Fruit fly (Drosophila melanogaster) whole organism, adult: ENCODE results near the gene ND-B16.6.
A peak's percentile ranks its signal among the peaks of the same experiment; 100 is the strongest.
"Not testable (repeated sequence)": the region's sequence is repeated elsewhere in the genome, so short reads cannot be mapped to it uniquely, and the experiment has no call there.

Experiments used
- CG11617 ChIP-seq: fragments of 200-800 bp; sonication (Bioruptor generic); optimal IDR thresholded peaks from 2 replicates; lab custom pipeline; 2017; ENCODE audit warnings: mild to moderate bottlenecking, missing biosample characterization, missing genetic modification reagents, missing genetic modification characterization
- CG12768 ChIP-seq: fragments of 200-800 bp; sonication (Bioruptor generic); optimal IDR thresholded peaks from 2 replicates; lab custom pipeline; 2017; ENCODE audit warnings: missing biosample characterization, missing genetic modification characterization, mild to moderate bottlenecking, moderate library complexity, missing genetic modification reagents
- CG14711 ChIP-seq: fragments of 200-800 bp; sonication (Bioruptor generic); optimal IDR thresholded peaks from 2 replicates; lab custom pipeline; 2018; ENCODE audit warnings: missing biosample characterization, mild to moderate bottlenecking, missing genetic modification characterization, moderate library complexity
- CG1620 ChIP-seq: fragments of 200-800 bp; sonication (Bioruptor generic); optimal IDR thresholded peaks from 2 replicates; lab custom pipeline; 2016; ENCODE audit warnings: missing biosample characterization, missing genetic modification characterization
- CG33017 ChIP-seq: fragments of 200-800 bp; sonication (Bioruptor generic); optimal IDR thresholded peaks from 2 replicates; lab custom pipeline; 2018; ENCODE audit warnings: missing biosample characterization, mild to moderate bottlenecking, missing genetic modification characterization, moderate library complexity
- CG5204 ChIP-seq: fragments of 200-800 bp; sonication (Bioruptor generic); optimal IDR thresholded peaks from 2 replicates; lab custom pipeline; 2016; ENCODE audit warnings: missing biosample characterization, missing genetic modification characterization
- CG7045 ChIP-seq: fragments of 200-800 bp; sonication (Bioruptor generic); optimal IDR thresholded peaks from 2 replicates; lab custom pipeline; 2017; ENCODE audit warnings: missing biosample characterization, mild to moderate bottlenecking, missing genetic modification characterization
- CG7101 ChIP-seq: fragments of 200-800 bp; sonication (Bioruptor generic); optimal IDR thresholded peaks from 2 replicates; lab custom pipeline; 2018; ENCODE audit warnings: missing biosample characterization, mild to moderate bottlenecking, missing genetic modification characterization, moderate library complexity
- Clk ChIP-seq: fragments of 200-800 bp; sonication (Bioruptor generic); optimal IDR thresholded peaks from 2 replicates; lab custom pipeline; 2017; ENCODE audit warnings: missing biosample characterization, missing genetic modification characterization
- Crg-1 ChIP-seq: fragments of 200-800 bp; sonication (Bioruptor generic); optimal IDR thresholded peaks from 2 replicates; lab custom pipeline; 2016; ENCODE audit warnings: missing biosample characterization, missing genetic modification characterization
- Hr96 ChIP-seq: fragments of 200-800 bp; sonication (Bioruptor generic); optimal IDR thresholded peaks from 2 replicates; lab custom pipeline; 2016; ENCODE audit warnings: missing biosample characterization, missing genetic modification characterization
- Mnt ChIP-seq: fragments of 200-800 bp; sonication (Bioruptor generic); optimal IDR thresholded peaks from 2 replicates; lab custom pipeline; 2016; ENCODE audit warnings: missing biosample characterization, mild to moderate bottlenecking, missing genetic modification characterization
- bab1 ChIP-seq: fragments of 200-800 bp; sonication (Bioruptor generic); optimal IDR thresholded peaks from 3 replicates; lab custom pipeline; 2019; ENCODE audit warnings: missing biosample characterization, mild to moderate bottlenecking, missing genetic modification characterization, moderate library complexity
- cic ChIP-seq: fragments of 200-800 bp; sonication (Bioruptor generic); optimal IDR thresholded peaks from 2 replicates; lab custom pipeline; 2017; ENCODE audit warnings: missing biosample characterization, mild to moderate bottlenecking, missing genetic modification characterization, moderate library complexity
- cnc ChIP-seq, 2 experiments: fragments of >200 bp; optimal IDR thresholded peaks; 2 replicates each; lab custom pipeline; 2017
- kay ChIP-seq: fragments of 200-800 bp; sonication (Bioruptor generic); peaks from one replicate; lab custom pipeline; 2016; ENCODE audit warnings: missing biosample characterization, missing genetic modification characterization, borderline replicate concordance
- ovo ChIP-seq: fragments of 200-800 bp; sonication (Bioruptor generic); optimal IDR thresholded peaks from 2 replicates; lab custom pipeline; 2016; ENCODE audit warnings: missing biosample characterization, missing genetic modification characterization
- pad ChIP-seq: fragments of 200-800 bp; sonication (Bioruptor generic); optimal IDR thresholded peaks from 3 replicates; lab custom pipeline; 2017; ENCODE audit warnings: missing biosample characterization, missing genetic modification characterization, mild to moderate bottlenecking, moderate library complexity, missing genetic modification reagents
- tj ChIP-seq: fragments of 200-800 bp; sonication (Bioruptor generic); optimal IDR thresholded peaks from 3 replicates; lab custom pipeline; 2017; ENCODE audit warnings: missing biosample characterization, mild to moderate bottlenecking, missing genetic modification characterization, moderate library complexity
- toe ChIP-seq: fragments of 200-800 bp; sonication (Bioruptor generic); optimal IDR thresholded peaks from 2 replicates; lab custom pipeline; 2016; ENCODE audit warnings: missing biosample characterization, missing genetic modification characterization

ND-B16.6 gene

DNA sequence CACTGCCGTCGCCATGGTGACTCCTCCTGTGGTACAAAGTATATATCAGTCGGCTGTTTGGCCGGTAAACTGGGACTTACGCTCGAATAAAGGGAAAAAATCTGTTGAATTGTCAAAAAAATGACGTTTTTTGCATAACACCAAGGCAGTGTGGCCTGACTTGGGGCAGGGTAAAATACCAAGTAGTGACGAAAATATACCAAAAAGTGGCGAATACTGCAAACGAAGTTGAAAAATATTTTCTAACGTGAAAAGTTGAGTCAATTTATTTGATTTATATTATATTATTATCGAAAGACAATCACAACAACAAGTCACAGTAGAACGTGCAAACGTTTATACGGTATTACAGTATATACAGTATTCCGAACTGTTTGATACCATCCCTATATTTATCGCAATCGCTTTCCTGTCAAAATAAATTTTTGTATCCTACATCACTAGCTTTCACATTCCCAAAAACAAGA, at the start of gene ND-B16.6, which contains the start of gene kdn:
TSS of gene ND-B16.6 (minus strand) at position 189 of the 467 bp plus-strand sequence.
TSS of gene kdn (plus strand) at position 417 of the 467 bp plus-strand sequence.
- TF ChIP-seq CG12768 (GFP tag; lab: Kevin White, UChicago) (no peak), tj (GFP tag; lab: Kevin White, UChicago) (peak; percentile 37)

DNA sequence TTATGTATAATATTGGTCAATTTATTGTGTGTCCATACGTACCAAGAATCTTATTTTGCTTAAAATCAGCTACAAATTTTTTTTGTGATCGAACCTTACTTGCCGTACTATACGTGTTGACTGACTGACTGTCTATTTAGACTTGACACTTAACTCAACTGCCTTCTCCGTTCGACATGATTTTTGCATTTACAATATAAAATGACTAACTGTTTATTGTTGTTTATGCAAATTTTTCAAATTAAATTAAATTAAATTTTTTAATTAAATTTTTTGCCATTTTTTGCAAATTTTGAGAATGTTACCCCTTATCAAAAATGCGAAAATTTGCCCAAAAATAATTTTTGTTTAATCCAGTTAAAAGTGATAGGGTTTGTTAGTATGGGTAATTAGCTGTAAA, 49.8 kb upstream of the ND-B16.6 start, which contains the start of gene CG33669:
TSS of gene CG33669 (minus strand) at position 101 of the 400 bp plus-strand sequence.
- TF ChIP-seq CG1620 (GFP tag; lab: Kevin White, UChicago); kay (GFP tag; lab: Kevin White, UChicago); CG33017 (tag; lab: Kevin White, UChicago): not testable (repeated sequence)

DNA sequence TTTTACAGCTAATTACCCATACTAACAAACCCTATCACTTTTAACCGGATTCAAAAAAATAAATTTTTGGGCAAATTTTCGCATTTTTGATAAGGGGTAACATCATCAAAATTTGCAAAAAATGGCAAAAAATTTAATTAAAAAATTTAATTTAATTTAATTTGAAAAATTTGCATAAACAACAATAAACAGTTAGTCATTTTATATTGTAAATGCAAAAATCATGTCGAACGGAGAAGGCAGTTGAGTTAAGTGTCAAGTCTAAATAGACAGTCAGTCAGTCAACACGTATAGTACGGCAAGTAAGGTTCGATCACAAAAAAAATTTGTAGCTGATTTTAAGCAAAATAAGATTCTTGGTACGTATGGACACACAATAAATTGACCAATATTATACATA, 33.7 kb upstream of the ND-B16.6 start, which contains the start of gene CG33664:
TSS of gene CG33664 (plus strand) at position 301 of the 400 bp plus-strand sequence.
- not testable (repeated sequence) for TF ChIP-seq bab1, kay, CG7045 (GFP tag; lab: Kevin White, UChicago)

dm6 chrX:6376748-6377147, 26.5 kb upstream of the ND-B16.6 start:
- TF ChIP-seq ovo (GFP tag; lab: Kevin White, UChicago), result no peak

DNA sequence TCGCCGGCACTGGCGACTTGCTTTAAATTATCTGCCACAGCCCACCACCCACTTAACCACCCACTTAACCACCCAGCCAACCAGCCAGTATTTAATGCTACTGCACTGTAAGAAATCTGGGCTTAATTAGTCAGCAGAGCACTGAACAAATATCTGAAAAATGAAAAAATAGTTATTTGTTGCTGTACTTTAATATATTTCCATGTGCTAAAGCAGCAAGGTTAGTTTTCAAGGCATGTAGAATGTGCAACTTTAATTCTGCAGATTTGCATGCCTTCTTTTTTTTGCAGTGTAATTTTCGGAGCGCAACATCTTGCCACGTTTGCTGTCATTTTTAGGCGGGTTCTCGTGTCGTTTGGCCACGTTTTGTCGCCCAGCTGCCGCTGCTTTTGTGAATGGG, 25.4 kb upstream of the ND-B16.6 start:
- TF ChIP-seq bab1 (GFP tag; lab: Kevin White, UChicago) (no peak), cnc (optimal IDR thresholded peaks at IDR 0.05; lab: Kevin White, UChicago) (no peak), Hr96 (GFP tag; lab: Kevin White, UChicago) (no peak), CG1620 (GFP tag; lab: Kevin White, UChicago) (no peak), Clk (no peak), kay (GFP tag; lab: Kevin White, UChicago) (no peak), CG5204 (GFP tag; lab: Kevin White, UChicago) (no peak), cic (GFP tag; lab: Kevin White, UChicago) (no peak), Crg-1 (no peak), ovo (GFP tag; lab: Kevin White, UChicago) (no peak), Mnt (no peak), toe (no peak), pad (GFP tag; lab: Kevin White, UChicago) (no peak), tj (GFP tag; lab: Kevin White, UChicago) (no peak), CG11617 (GFP tag; lab: Kevin White, UChicago) (no peak), CG14711 (no peak), CG33017 (tag; lab: Kevin White, UChicago) (no peak), CG7045 (GFP tag; lab: Kevin White, UChicago) (no peak), CG7101 (tag; lab: Kevin White, UChicago) (no peak), CG12768 (GFP tag; lab: Kevin White, UChicago) (no peak)

DNA sequence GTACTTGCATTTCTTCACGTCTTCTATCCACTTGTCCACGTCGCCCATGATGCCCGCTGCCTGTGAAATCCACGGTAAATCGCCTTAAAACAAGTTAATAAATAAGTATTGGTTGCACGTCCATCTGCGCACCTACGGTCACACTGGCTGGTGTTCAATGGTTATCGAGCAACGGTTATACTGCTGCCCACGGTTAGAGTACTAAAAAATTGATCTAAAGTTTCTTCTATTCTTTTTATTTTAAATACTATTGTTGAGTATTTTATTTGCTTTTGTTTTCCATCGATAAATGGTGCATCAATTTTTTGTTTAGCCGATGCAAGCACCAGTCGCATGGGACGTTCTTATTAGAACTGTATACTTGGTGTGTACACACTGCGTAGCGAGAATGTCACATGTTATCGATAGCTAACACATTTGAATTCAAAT, 22.6 kb upstream of the ND-B16.6 start, which contains the start of gene PpV:
TSS of gene PpV (minus strand) at position 147 of the 429 bp plus-strand sequence.
- TF ChIP-seq tj (GFP tag; lab: Kevin White, UChicago), result no peak
- TF ChIP-seq bab1 (GFP tag; lab: Kevin White, UChicago), result peak; percentile 34
- peak; percentile 31 for TF ChIP-seq CG1620 (GFP tag; lab: Kevin White, UChicago)
- TF ChIP-seq CG12768 (GFP tag; lab: Kevin White, UChicago), result no peak
- TF ChIP-seq Crg-1, result no peak
- TF ChIP-seq CG33017 (tag; lab: Kevin White, UChicago), result no peak
- no peak for TF ChIP-seq ovo (GFP tag; lab: Kevin White, UChicago)
- TF ChIP-seq Mnt, result peak; percentile 26
- no peak for TF ChIP-seq CG5204 (GFP tag; lab: Kevin White, UChicago)
- peak; percentile 26 for TF ChIP-seq CG7101 (tag; lab: Kevin White, UChicago)
- peak; percentile 54 for TF ChIP-seq CG14711
- no peak for TF ChIP-seq cic (GFP tag; lab: Kevin White, UChicago)
- no peak for TF ChIP-seq toe
- no peak for TF ChIP-seq CG11617 (GFP tag; lab: Kevin White, UChicago)

dm6 chrX:6366357-6366691, 16.1 kb upstream of the ND-B16.6 start:
- TF ChIP-seq CG14711, result peak; percentile 93
- peak; percentile 93 for TF ChIP-seq Crg-1
- TF ChIP-seq Clk, result peak; percentile 82
- TF ChIP-seq Hr96 (GFP tag; lab: Kevin White, UChicago), result peak; percentile 93
- TF ChIP-seq CG1620 (GFP tag; lab: Kevin White, UChicago), result peak; percentile 94
- TF ChIP-seq Mnt, result peak; percentile 95
- peak; percentile 89 for TF ChIP-seq cic (GFP tag; lab: Kevin White, UChicago)
- TF ChIP-seq CG33017 (tag; lab: Kevin White, UChicago), result peak; percentile 92
- peak; percentile 98 for TF ChIP-seq CG7101 (tag; lab: Kevin White, UChicago)
- peak; percentile 97 for TF ChIP-seq bab1 (GFP tag; lab: Kevin White, UChicago)
- peak; percentile 93 for TF ChIP-seq CG7045 (GFP tag; lab: Kevin White, UChicago)
- TF ChIP-seq cnc (optimal IDR thresholded peaks at IDR 0.05; lab: Kevin White, UChicago), result no peak
- TF ChIP-seq toe, result peak; percentile 89
- peak; percentile 95 for TF ChIP-seq CG12768 (GFP tag; lab: Kevin White, UChicago)
- peak; percentile 94 for TF ChIP-seq CG11617 (GFP tag; lab: Kevin White, UChicago)
- TF ChIP-seq CG5204 (GFP tag; lab: Kevin White, UChicago), result peak; percentile 90
- TF ChIP-seq kay (GFP tag; lab: Kevin White, UChicago), result peak; percentile 4
- TF ChIP-seq tj (GFP tag; lab: Kevin White, UChicago), result peak; percentile 78
- TF ChIP-seq ovo (GFP tag; lab: Kevin White, UChicago), result peak; percentile 71
- peak; percentile 87 for TF ChIP-seq pad (GFP tag; lab: Kevin White, UChicago)
